Worm (Caenorhabditis elegans): Measurements from ENCODE around the gene cyp-33C8.

cyp-33C8 gene

ce11 chrV:3832661-3833060 lies 29.3 kb upstream of the cyp-33C8 start (continued):
- no peak for TF ChIP-seq ztf-22 (GFP tag; optimal IDR thresholded peaks at IDR 0.05)
- TF ChIP-seq lsl-1 (GFP tag; optimal IDR thresholded peaks at IDR 0.05), result no peak
- TF ChIP-seq tbp1 (GFP tag; optimal IDR thresholded peaks at IDR 0.05), result no peak
- TF ChIP-seq ekl-4 (GFP tag; IDR thresholded peaks at IDR 0.05), result no peak
- no peak for TF ChIP-seq madf-8 (GFP tag; conservative IDR thresholded peaks at IDR 0.05)

ce11 chrV:3832103-3832502 lies 28.8 kb upstream of the cyp-33C8 start:
- no peak for TF ChIP-seq madf-10 (tag; optimal IDR thresholded peaks at IDR 0.05)
- TF ChIP-seq attf-6 (GFP tag; IDR thresholded peaks at IDR 0.05), result no peak
- no peak for TF ChIP-seq hsf-1 (GFP tag; IDR thresholded peaks at IDR 0.05)
- TF ChIP-seq nfyb-1 (GFP tag; IDR thresholded peaks at IDR 0.05), result no peak
- no peak for TF ChIP-seq aptf-2 (GFP tag; conservative IDR thresholded peaks at IDR 0.05)
- no peak for TF ChIP-seq chd-7 (tag; optimal IDR thresholded peaks at IDR 0.05)
- TF ChIP-seq F22D6.2 (tag; optimal IDR thresholded peaks at IDR 0.05), result no peak
- no peak for TF ChIP-seq B0261.1 (tag; optimal IDR thresholded peaks at IDR 0.05)
- TF ChIP-seq efl-1 (GFP tag; optimal IDR thresholded peaks at IDR 0.05), result no peak

ce11 chrV:3831616-3832015 lies 28.3 kb upstream of the cyp-33C8 start, which contains the start of gene H10D18.5:
TSS of gene H10D18.5 (minus strand) at chrV:3831716.
- TF ChIP-seq F57C9.4 (tag; optimal IDR thresholded peaks at IDR 0.05), result no peak
- TF ChIP-seq F37B4.10 (GFP tag; IDR thresholded peaks at IDR 0.05), result no peak
- no peak for TF ChIP-seq attf-3 (GFP tag; conservative IDR thresholded peaks at IDR 0.05)
- no peak for TF ChIP-seq F10E7.11 (tag; optimal IDR thresholded peaks at IDR 0.05)
- no peak for TF ChIP-seq F33H1.4 (GFP tag; IDR thresholded peaks at IDR 0.05)
- TF ChIP-seq ceh-91 (GFP tag; IDR thresholded peaks at IDR 0.05), result no peak
- TF ChIP-seq ceh-40 (GFP tag; IDR thresholded peaks at IDR 0.05), result no peak
- TF ChIP-seq mes-4 (tag; optimal IDR thresholded peaks at IDR 0.05), result no peak
- TF ChIP-seq madf-10 (tag; optimal IDR thresholded peaks at IDR 0.05), result no peak

ce11 chrV:3825190-3825589 lies 21.8 kb upstream of the cyp-33C8 start:
- TF ChIP-seq B0336.3 (GFP tag; IDR thresholded peaks at IDR 0.05), result no peak
- TF ChIP-seq attf-6 (GFP tag; IDR thresholded peaks at IDR 0.05), result no peak
- no peak for TF ChIP-seq lsy-27 (tag; optimal IDR thresholded peaks at IDR 0.05; ENCODE audit: borderline replicate concordance, insufficient read depth)
- no peak for TF ChIP-seq ztf-28 (GFP tag; IDR thresholded peaks at IDR 0.05)
- no peak for TF ChIP-seq F57C9.4 (tag; optimal IDR thresholded peaks at IDR 0.05)
- TF ChIP-seq mes-4 (tag; optimal IDR thresholded peaks at IDR 0.05), result no peak

ce11 chrV:3820875-3821274 lies 17.5 kb upstream of the cyp-33C8 start:
- TF ChIP-seq cebp-1 (GFP tag; IDR thresholded peaks at IDR 0.05) (no peak), cebp-1 (tag; optimal IDR thresholded peaks at IDR 0.05) (peak; percentile 27), mcd-1 (GFP tag; IDR thresholded peaks at IDR 0.05) (no peak)

- no peak for TF ChIP-seq hlh-26 (GFP tag; conservative IDR thresholded peaks at IDR 0.05)
- no peak for TF ChIP-seq F23B12.7 (tag; optimal IDR thresholded peaks at IDR 0.05; ENCODE audit: insufficient read depth)
- TF ChIP-seq attf-6 (GFP tag; IDR thresholded peaks at IDR 0.05), result no peak
- TF ChIP-seq K11D2.4 (GFP tag; IDR thresholded peaks at IDR 0.05), result no peak
- TF ChIP-seq nhr-90 (tag; optimal IDR thresholded peaks at IDR 0.05), result no peak
Observed at ce11 chrV:3814938-3815337, 11.6 kb upstream of the cyp-33C8 start, which contains the start of gene H10D18.1. TSS of gene H10D18.1 (plus strand) at chrV:3815214.

All from whole organism, young adult.